Fruit fly (Drosophila melanogaster) whole organism, pupa: ENCODE measurements around the gene CG12219.

Experiments used
- CG10348 ChIP-seq: fragments of 200-800 bp; sonication (Bioruptor generic); IDR thresholded peaks from 2 replicates; pipeline ENCODE4 v1.3.6; 2022; ENCODE audit warnings: missing biosample characterization, missing genetic modification characterization
- CG12605 ChIP-seq: fragments of 200-800 bp; sonication (Bioruptor generic); IDR thresholded peaks from 2 replicates; pipeline ENCODE4 v1.3.6; 2022; ENCODE audit warnings: missing biosample characterization, missing genetic modification characterization
- CG13204 ChIP-seq: fragments of 200-800 bp; sonication (Bioruptor generic); optimal IDR thresholded peaks from 2 replicates; lab custom pipeline; 2018; ENCODE audit warnings: missing biosample characterization, mild to moderate bottlenecking, missing genetic modification characterization, moderate library complexity
- CG14655 ChIP-seq: fragments of 200-800 bp; sonication (Bioruptor generic); optimal IDR thresholded peaks from 3 replicates; lab custom pipeline; 2017; ENCODE audit warnings: mild to moderate bottlenecking, missing biosample characterization, missing genetic modification reagents, missing genetic modification characterization
- CG15710 ChIP-seq: fragments of 200-800 bp; sonication (Bioruptor generic); optimal IDR thresholded peaks from 2 replicates; lab custom pipeline; 2018; ENCODE audit warnings: missing biosample characterization, mild to moderate bottlenecking, missing genetic modification characterization, moderate library complexity
- CG17806 ChIP-seq: fragments of 200-800 bp; sonication (Bioruptor generic); optimal IDR thresholded peaks from 2 replicates; lab custom pipeline; 2018; ENCODE audit warnings: missing biosample characterization, mild to moderate bottlenecking, missing genetic modification characterization, moderate library complexity
- CG32121 ChIP-seq: fragments of 200-800 bp; sonication (Bioruptor generic); IDR thresholded peaks from 2 replicates; pipeline ENCODE4 v1.3.6; 2022; ENCODE audit warnings: missing biosample characterization, missing genetic modification characterization
- CG34367 ChIP-seq: fragments of 200-800 bp; sonication (Bioruptor generic); optimal IDR thresholded peaks from 2 replicates; lab custom pipeline; 2018; ENCODE audit warnings: missing biosample characterization, mild to moderate bottlenecking, missing genetic modification characterization
- CG4496 ChIP-seq: fragments of 200-800 bp; sonication (Bioruptor generic); IDR thresholded peaks from 3 replicates; pipeline ENCODE4 v1.3.6; 2022; ENCODE audit warnings: missing biosample characterization, missing genetic modification characterization
- CG8159 ChIP-seq: fragments of 200-800 bp; sonication (Bioruptor generic); optimal IDR thresholded peaks from 3 replicates; lab custom pipeline; 2018; ENCODE audit warnings: missing biosample characterization, mild to moderate bottlenecking, missing genetic modification characterization, moderate library complexity
- CG8301 ChIP-seq: fragments of 200-800 bp; sonication (Bioruptor generic); optimal IDR thresholded peaks from 2 replicates; lab custom pipeline; 2018; ENCODE audit warnings: missing biosample characterization, mild to moderate bottlenecking, missing genetic modification characterization
- CG9948 ChIP-seq: fragments of 200-800 bp; sonication (Bioruptor generic); optimal IDR thresholded peaks from 2 replicates; lab custom pipeline; 2018; ENCODE audit warnings: missing biosample characterization, mild to moderate bottlenecking, missing genetic modification characterization, moderate library complexity
- D1 ChIP-seq: fragments of 200-800 bp; sonication (Bioruptor generic); optimal IDR thresholded peaks from 2 replicates; lab custom pipeline; 2018; ENCODE audit warnings: missing biosample characterization, mild to moderate bottlenecking, missing genetic modification characterization, moderate library complexity
- EcR ChIP-seq: fragments of 200-800 bp; sonication (Bioruptor generic); optimal IDR thresholded peaks from 3 replicates; lab custom pipeline; 2019; ENCODE audit warnings: missing biosample characterization, missing genetic modification characterization, mild to moderate bottlenecking, moderate library complexity, missing genetic modification reagents
- Ets98B ChIP-seq: fragments of 200-800 bp; sonication (Bioruptor generic); IDR thresholded peaks from 2 replicates; pipeline ENCODE4 v1.3.6; 2022; ENCODE audit warnings: missing biosample characterization, missing genetic modification characterization
- Pif1A ChIP-seq: fragments of 200-800 bp; sonication (Bioruptor generic); optimal IDR thresholded peaks from 3 replicates; lab custom pipeline; 2016; ENCODE audit warnings: missing biosample characterization, missing genetic modification characterization
- Pif1B ChIP-seq: fragments of 200-800 bp; sonication (Bioruptor generic); optimal IDR thresholded peaks from 3 replicates; lab custom pipeline; 2016; ENCODE audit warnings: missing biosample characterization, missing genetic modification characterization
- Snoo ChIP-seq: fragments of 200-800 bp; sonication (Bioruptor generic); optimal IDR thresholded peaks from 3 replicates; lab custom pipeline; 2017; ENCODE audit warnings: missing biosample characterization, mild to moderate bottlenecking, missing genetic modification characterization, inconsistent platforms
- fd96Ca ChIP-seq: fragments of 200-800 bp; sonication (Bioruptor generic); IDR thresholded peaks from 3 replicates; pipeline ENCODE4 v1.3.6; 2022; ENCODE audit warnings: missing biosample characterization, missing genetic modification characterization
- gl ChIP-seq: fragments of 200-800 bp; sonication (Bioruptor generic); optimal IDR thresholded peaks from 2 replicates; lab custom pipeline; 2018; ENCODE audit warnings: missing biosample characterization, mild to moderate bottlenecking, missing genetic modification characterization
- rn ChIP-seq: fragments of 200-800 bp; sonication (Bioruptor generic); IDR thresholded peaks from 2 replicates; pipeline ENCODE4 v1.3.6; 2022; ENCODE audit warnings: missing biosample characterization, missing genetic modification characterization

Gene CG12219

DNA sequence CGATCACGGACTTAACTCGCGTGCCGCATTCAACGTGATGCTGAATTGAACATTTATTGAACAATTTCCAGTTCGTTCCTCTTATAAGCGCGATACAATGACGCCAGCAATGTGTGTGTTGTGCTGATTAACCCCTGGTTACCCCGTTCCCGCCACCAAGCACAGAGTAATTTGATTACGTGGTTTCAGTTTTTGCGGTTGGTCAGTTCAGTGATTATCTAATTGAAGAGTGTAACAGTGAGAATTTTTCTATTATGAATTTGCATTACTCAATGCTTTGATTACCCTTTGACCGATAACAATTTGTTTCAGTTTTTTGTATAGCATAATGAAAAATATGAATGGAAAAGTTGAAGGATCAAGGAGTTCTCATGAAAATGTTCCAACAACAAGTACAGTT is 36.6 kb upstream of the CG12219 start, which contains the start of gene CG3842:
Gene CG3842, plus strand, starts transcription at position 61 of the 400 bp plus-strand sequence.
- TF ChIP-seq CG13204 (no peak), CG32121 (GFP tag; lab: Robert Waterston, UW) (no peak), CG17806 (no peak), CG10348 (GFP tag; lab: Robert Waterston, UW) (no peak)

DNA sequence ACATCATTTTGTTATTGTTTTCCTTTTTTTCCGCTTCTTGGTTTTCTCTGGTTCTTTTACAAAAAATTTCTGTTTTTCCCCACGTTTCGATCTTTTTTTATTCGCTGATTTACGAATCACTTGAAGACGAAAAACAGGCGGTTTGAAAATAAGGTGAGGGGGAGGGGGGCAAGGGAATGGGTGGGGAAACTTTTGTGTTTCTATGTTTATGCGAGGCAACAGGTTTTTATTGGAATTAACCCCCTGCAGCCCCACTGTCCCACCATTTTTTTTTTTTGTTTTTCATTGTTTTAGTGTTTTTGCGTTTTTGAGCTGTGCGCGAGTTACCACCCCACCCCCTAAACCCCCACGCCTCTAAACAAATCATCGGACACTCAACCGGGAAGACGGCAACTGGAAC is 33.9 kb upstream of the CG12219 start:
- TF ChIP-seq CG4496 (GFP tag; lab: Robert Waterston, UW) (0 out of 3 replicates have a peak, but pooled peaks have one; percentile 8), EcR (GFP tag; lab: Kevin White, UChicago) (no peak)

DNA sequence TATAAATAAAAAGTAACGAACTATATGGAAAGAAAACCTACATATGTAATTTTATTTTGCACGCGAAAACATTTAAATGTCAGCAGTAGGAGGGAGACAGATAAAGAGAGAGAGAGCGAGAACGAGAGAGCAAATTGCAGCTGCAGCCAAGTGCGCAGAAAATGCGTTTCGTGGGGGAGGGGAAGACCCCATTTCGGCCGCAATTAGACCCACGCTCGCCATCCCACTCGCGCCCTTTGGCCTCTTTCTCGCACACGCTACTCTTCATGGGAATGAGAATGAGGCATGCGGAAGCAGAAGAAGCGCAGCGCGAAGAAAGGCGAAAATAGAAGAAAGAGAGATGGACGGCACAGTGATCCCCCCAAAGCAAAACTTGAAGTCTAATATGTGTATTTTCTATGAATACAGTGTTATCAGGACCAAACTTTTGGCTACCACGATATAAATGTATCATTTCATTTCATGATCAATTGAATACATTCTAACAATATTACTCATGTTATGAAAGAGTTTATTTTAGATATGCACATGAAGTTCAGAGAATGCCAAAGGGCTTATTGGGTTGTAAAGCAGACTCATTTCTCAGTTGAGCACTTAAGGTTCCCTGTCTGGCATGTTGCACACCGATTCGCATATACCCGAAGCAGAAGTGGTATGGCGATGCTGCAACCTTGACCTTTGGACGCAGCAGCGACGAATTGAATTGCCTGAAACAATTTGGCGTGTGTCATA is 32.1 kb upstream of the CG12219 start:
- TF ChIP-seq CG15710 (tag; lab: Kevin White, UChicago) (peak; percentile 24), CG4496 (GFP tag; lab: Robert Waterston, UW) (peak; percentile 52; the same call in 2 of the 3 replicates), CG10348 (GFP tag; lab: Robert Waterston, UW) (no peak), fd96Ca (GFP tag; lab: Robert Waterston, UW) (peak; percentile 58; the same call in 2 of the 3 replicates), EcR (GFP tag; lab: Kevin White, UChicago) (no peak), CG17806 (no peak), Pif1B (GFP tag; lab: Kevin White, UChicago) (no peak), D1 (no peak), CG32121 (GFP tag; lab: Robert Waterston, UW) (peak; percentile 21; the same call in 1 of the 2 replicates), CG13204 (peak; percentile 47), CG34367 (tag; lab: Kevin White, UChicago) (no peak), CG12605 (GFP tag; lab: Robert Waterston, UW) (no peak; the same call in 1 of the 2 replicates), Pif1A (GFP tag; lab: Kevin White, UChicago) (no peak), CG8301 (tag; lab: Kevin White, UChicago) (peak; percentile 52), rn (GFP tag; lab: Robert Waterston, UW) (no peak), CG8159 (tag; lab: Kevin White, UChicago) (peak; percentile 23), CG9948 (tag; lab: Kevin White, UChicago) (peak; percentile 23), Ets98B (GFP tag; lab: Robert Waterston, UW) (no peak), CG14655 (peak; percentile 68), Snoo (no peak)

DNA sequence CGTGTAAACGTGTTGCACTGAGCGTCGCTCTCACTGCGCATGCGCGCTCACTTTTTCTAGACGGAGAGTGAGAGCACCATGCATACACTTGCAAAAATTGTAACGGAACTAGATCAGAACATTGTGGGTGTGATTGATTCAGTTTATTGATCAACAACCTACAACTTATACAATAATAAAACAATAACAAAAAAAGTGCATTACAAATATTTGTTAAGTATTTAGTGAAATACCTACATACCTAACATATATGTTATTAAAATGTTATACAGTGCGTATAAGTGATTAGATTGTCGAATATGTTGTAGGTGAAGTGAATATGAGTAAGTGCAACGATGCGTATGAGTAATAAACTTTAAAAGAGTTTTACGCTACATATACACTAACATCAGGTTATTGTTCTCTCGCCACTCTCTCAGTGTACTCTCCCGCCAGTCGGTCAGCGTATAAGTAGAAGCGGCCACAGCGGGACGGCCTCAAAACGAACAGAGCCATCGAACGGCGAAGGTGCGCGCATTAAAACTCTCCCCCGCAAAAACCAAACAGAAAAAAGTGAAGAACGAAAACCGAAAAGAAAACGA is 29.4 kb upstream of the CG12219 start, which contains the start of gene CG42240:
Gene CG42240, plus strand, starts transcription at position 474 of the 581 bp plus-strand sequence.
- TF ChIP-seq EcR (GFP tag; lab: Kevin White, UChicago) = peak; percentile 83
- TF ChIP-seq gl (tag; lab: Kevin White, UChicago) = peak; percentile 77
- TF ChIP-seq CG4496 (GFP tag; lab: Robert Waterston, UW) = peak; percentile 77
- TF ChIP-seq Ets98B (GFP tag; lab: Robert Waterston, UW) = peak; percentile 74
- peak; percentile 95 for TF ChIP-seq CG8301 (tag; lab: Kevin White, UChicago)
- peak; percentile 47; the same call in 1 of the 2 replicates for TF ChIP-seq CG10348 (GFP tag; lab: Robert Waterston, UW)
- peak; percentile 98 for TF ChIP-seq CG14655
- peak; percentile 80 for TF ChIP-seq CG12605 (GFP tag; lab: Robert Waterston, UW)
- peak; percentile 89 for TF ChIP-seq CG32121 (GFP tag; lab: Robert Waterston, UW)
- TF ChIP-seq CG8159 (tag; lab: Kevin White, UChicago) = peak; percentile 95
- peak; percentile 80 for TF ChIP-seq CG13204
- TF ChIP-seq D1 = peak; percentile 91
- TF ChIP-seq Snoo = peak; percentile 92
- peak; percentile 93 for TF ChIP-seq CG15710 (tag; lab: Kevin White, UChicago)
- TF ChIP-seq Pif1A (GFP tag; lab: Kevin White, UChicago) = peak; percentile 92
- TF ChIP-seq rn (GFP tag; lab: Robert Waterston, UW) = 0 out of 2 replicates have a peak, but pooled peaks have one; percentile 28
- peak; percentile 58 for TF ChIP-seq fd96Ca (GFP tag; lab: Robert Waterston, UW)
- TF ChIP-seq CG9948 (tag; lab: Kevin White, UChicago) = peak; percentile 93
- TF ChIP-seq Pif1B (GFP tag; lab: Kevin White, UChicago) = peak; percentile 92
- TF ChIP-seq CG34367 (tag; lab: Kevin White, UChicago) = peak; percentile 89
- TF ChIP-seq CG17806 = peak; percentile 88
- TF ChIP-seq, all 21 proteins: peak for 21

DNA sequence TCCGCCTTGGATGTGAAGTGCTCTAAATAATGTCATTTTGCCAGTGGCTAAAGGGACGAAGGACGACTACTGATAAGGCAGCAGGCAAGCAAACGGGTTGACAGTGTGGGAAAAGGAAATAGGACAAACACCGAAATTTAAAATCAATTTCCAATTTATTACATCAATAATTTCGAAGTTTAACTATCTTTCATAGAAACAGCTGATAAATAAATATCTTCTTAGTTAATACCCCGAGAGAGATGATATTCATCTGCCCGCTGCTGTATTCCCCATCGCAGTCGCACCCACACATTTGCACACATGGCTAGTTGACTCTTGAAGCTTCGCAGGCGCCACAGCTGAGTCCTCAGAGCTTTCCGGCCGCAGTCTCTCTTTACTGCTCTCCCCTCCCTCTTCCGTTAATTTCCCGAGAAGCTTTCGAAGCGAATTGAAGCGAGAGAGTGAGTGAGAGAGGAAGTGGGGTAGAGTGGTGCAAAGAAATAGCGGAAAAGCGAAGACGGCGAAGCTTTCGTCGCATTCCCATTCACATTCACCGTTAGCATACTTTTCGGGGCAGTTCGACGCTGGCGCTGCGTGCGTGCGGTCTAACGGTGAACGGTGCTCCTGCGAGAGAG is 15.9 kb upstream of the CG12219 start:
- peak; percentile 66 for TF ChIP-seq CG4496 (GFP tag; lab: Robert Waterston, UW)
- TF ChIP-seq gl (tag; lab: Kevin White, UChicago) = peak; percentile 9
- peak; percentile 35 for TF ChIP-seq CG8301 (tag; lab: Kevin White, UChicago)
- TF ChIP-seq Pif1B (GFP tag; lab: Kevin White, UChicago) = peak; percentile 9
- TF ChIP-seq CG15710 (tag; lab: Kevin White, UChicago) = peak; percentile 57
- TF ChIP-seq Pif1A (GFP tag; lab: Kevin White, UChicago) = peak; percentile 12
- TF ChIP-seq CG9948 (tag; lab: Kevin White, UChicago) = peak; percentile 36
- TF ChIP-seq EcR (GFP tag; lab: Kevin White, UChicago) = no peak
- TF ChIP-seq Ets98B (GFP tag; lab: Robert Waterston, UW) = peak; percentile 62
- TF ChIP-seq CG8159 (tag; lab: Kevin White, UChicago) = peak; percentile 62
- TF ChIP-seq CG32121 (GFP tag; lab: Robert Waterston, UW) = peak; percentile 35; the same call in 1 of the 2 replicates
- peak; percentile 37 for TF ChIP-seq CG14655
- TF ChIP-seq CG12605 (GFP tag; lab: Robert Waterston, UW) = peak; percentile 57
- no peak for TF ChIP-seq CG10348 (GFP tag; lab: Robert Waterston, UW)
- no peak for TF ChIP-seq Snoo
- TF ChIP-seq rn (GFP tag; lab: Robert Waterston, UW) = no peak
- peak; percentile 56; the same call in 1 of the 3 replicates for TF ChIP-seq fd96Ca (GFP tag; lab: Robert Waterston, UW)
- peak; percentile 41 for TF ChIP-seq CG34367 (tag; lab: Kevin White, UChicago)
- TF ChIP-seq CG13204 = no peak
